Fruit fly (Drosophila melanogaster): Measurements from ENCODE around the gene CG44815.

CG44815 gene

DNA sequence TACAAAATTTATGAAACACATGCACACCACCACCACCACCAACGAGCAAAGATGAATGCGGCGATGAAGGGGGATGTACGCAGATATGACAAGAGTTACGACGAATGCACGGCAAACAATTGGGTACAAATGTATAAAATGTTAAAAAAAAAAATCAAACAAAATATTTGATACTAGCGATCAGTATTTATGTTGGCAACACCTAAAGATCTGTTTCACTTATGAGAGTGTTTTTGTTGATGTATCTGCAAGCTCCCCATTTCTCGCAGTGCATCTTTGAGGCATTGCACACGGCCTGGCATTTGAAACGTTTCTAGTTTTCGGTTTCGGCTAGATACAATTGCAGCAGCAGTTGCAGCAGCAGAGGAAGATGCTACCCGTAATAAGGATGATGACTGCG lies 40.8 kb upstream of the CG44815 start (continued):
- TF ChIP-seq HmgD (GFP tag; optimal IDR thresholded peaks at IDR 0.05) (peak; percentile 1), stwl (tag; optimal IDR thresholded peaks at IDR 0.05) (peak; percentile 35), CG5953 (GFP tag; IDR thresholded peaks at IDR 0.05) (peak; percentile 57), caup (GFP tag; optimal IDR thresholded peaks at IDR 0.05; ENCODE audit: severe bottlenecking) (peak; percentile 45), CG6813 (GFP tag; optimal IDR thresholded peaks at IDR 0.05) (peak; percentile 56), CG14014 (GFP tag; IDR thresholded peaks at IDR 0.05) (peak; percentile 48; the same call in 1 of the 2 replicates), crc (GFP tag; optimal IDR thresholded peaks at IDR 0.05) (peak; percentile 30), CoRest (tag; optimal IDR thresholded peaks at IDR 0.05) (peak; percentile 73), Chrac-16 (GFP tag; optimal IDR thresholded peaks at IDR 0.05) (peak; percentile 83), seq (GFP tag; IDR thresholded peaks at IDR 0.05) (peak; percentile 35; the same call in 1 of the 2 replicates), CG3995 (GFP tag; optimal IDR thresholded peaks at IDR 0.05) (no peak), CG8281 (tag; optimal IDR thresholded peaks at IDR 0.05) (peak; percentile 15), HLH4C (GFP tag; IDR thresholded peaks at IDR 0.05; ENCODE audit: partially characterized antibody) (no peak), ash1 (GFP tag; optimal IDR thresholded peaks at IDR 0.05) (no peak), H2.0 (GFP tag; IDR thresholded peaks at IDR 0.05) (peak; percentile 61), odd (GFP tag; optimal IDR thresholded peaks at IDR 0.05) (peak; percentile 61), gem (tag; optimal IDR thresholded peaks at IDR 0.05) (peak; percentile 86), CG13624 (GFP tag; optimal IDR thresholded peaks at IDR 0.05) (peak; percentile 48), CG7786 (GFP tag; optimal IDR thresholded peaks at IDR 0.05) (peak; percentile 51), so (GFP tag; IDR thresholded peaks at IDR 0.05) (peak; percentile 69; the same call in 1 of the 3 replicates), CG7745 (tag; optimal IDR thresholded peaks at IDR 0.05) (no peak), CG17568 (GFP tag; optimal IDR thresholded peaks at IDR 0.05) (peak; percentile 41), hb (GFP tag; IDR thresholded peaks at IDR 0.05; ENCODE audit: partially characterized antibody) (no peak), Nf-YB (GFP tag; optimal IDR thresholded peaks at IDR 0.05) (peak; percentile 42), ranshi (GFP tag; IDR thresholded peaks at IDR 0.05) (peak; percentile 44; the same call in 1 of the 2 replicates), grau (tag; optimal IDR thresholded peaks at IDR 0.05) (peak; percentile 33), CG4617 (GFP tag; optimal IDR thresholded peaks at IDR 0.05; ENCODE audit: borderline replicate concordance) (peak; percentile 56), crp (GFP tag; optimal IDR thresholded peaks at IDR 0.05) (peak in 1 of 2 experiments; percentile 8), CG1647 (GFP tag; optimal IDR thresholded peaks at IDR 0.05) (peak; percentile 61), CG11696 (GFP tag; IDR thresholded peaks at IDR 0.05) (0 out of 2 replicates have a peak, but pooled peaks have one; percentile 32), zen2 (GFP tag; IDR thresholded peaks at IDR 0.05; ENCODE audit: partially characterized antibody) (no peak), CG14965 (GFP tag; optimal IDR thresholded peaks at IDR 0.05; ENCODE audit: borderline replicate concordance) (peak; percentile 39), Deaf1 (tag; optimal IDR thresholded peaks at IDR 0.05) (no peak), CG12236 (GFP tag; optimal IDR thresholded peaks at IDR 0.05) (peak; percentile 49), Ssrp (tag; optimal IDR thresholded peaks at IDR 0.05) (peak; percentile 76), pum (GFP tag; optimal IDR thresholded peaks at IDR 0.05) (peak; percentile 76), repo (GFP tag; optimal IDR thresholded peaks at IDR 0.05) (peak; percentile 51), ken (GFP tag; IDR thresholded peaks at IDR 0.05) (peak; percentile 81), Hr39 (optimal IDR thresholded peaks at IDR 0.05) (no peak), CG14860 (GFP tag; IDR thresholded peaks at IDR 0.05; ENCODE audit: partially characterized antibody) (no peak), bsh (GFP tag; optimal IDR thresholded peaks at IDR 0.05) (peak in 1 of 2 experiments; percentile 87), CG34422 (GFP tag; IDR thresholded peaks at IDR 0.05) (peak; percentile 34; the same call in 1 of the 3 replicates), CG18764 (GFP tag; optimal IDR thresholded peaks at IDR 0.05) (peak; percentile 50), disco-r (GFP tag; optimal IDR thresholded peaks at IDR 0.05) (peak; percentile 46), pros (GFP tag; optimal IDR thresholded peaks at IDR 0.05) (no peak), CG6654 (GFP tag; optimal IDR thresholded peaks at IDR 0.05) (peak; percentile 40), B-H1 (GFP tag; IDR thresholded peaks at IDR 0.05) (no peak; the same call in 2 of the 3 replicates), Nf-YA (GFP tag; IDR thresholded peaks at IDR 0.05) (peak; percentile 71; the same call in 1 of the 2 replicates), CG6689 (GFP tag; IDR thresholded peaks at IDR 0.05) (peak; percentile 76), CG16813 (GFP tag; IDR thresholded peaks at IDR 0.05; ENCODE audit: partially characterized antibody) (no peak)
